Worm (Caenorhabditis elegans) whole organism, midembryonic: Measurements from ENCODE around the gene pelo-1.

Experiments
- T22C8.4 ChIP-seq: fragments of 200-800 bp; sonication (Bioruptor generic); IDR thresholded peaks from 2 replicates; pipeline ENCODE4 v1.3.6; 2022; ENCODE audit warnings: missing genetic modification characterization, missing compliant biosample characterization
- cog-1 ChIP-seq: sonication (generic microtip); optimal IDR thresholded peaks from 2 replicates; lab custom pipeline; 2016; ENCODE audit warnings: missing genetic modification characterization, missing compliant biosample characterization
- flt-1 ChIP-seq: fragments of 200-800 bp; sonication (Bioruptor generic); IDR thresholded peaks from 2 replicates; pipeline ENCODE4 v1.3.6; 2022; ENCODE audit warnings: missing genetic modification characterization, missing compliant biosample characterization
- klf-2 ChIP-seq: fragments of 200-800 bp; sonication (Bioruptor generic); conservative IDR thresholded peaks from 2 replicates; pipeline ENCODE4 v1.3.6; 2022; ENCODE audit warnings: missing genetic modification reagents, missing genetic modification characterization, missing compliant biosample characterization
- med-1 ChIP-seq: sonication (generic microtip); optimal IDR thresholded peaks from 2 replicates; lab custom pipeline; 2017; ENCODE audit warnings: missing genetic modification characterization, mild to moderate bottlenecking, missing compliant biosample characterization, antibody characterized with exemption, missing genetic modification reagents; ENCODE audit not compliant: insufficient read depth
- ref-1 ChIP-seq: fragments of 200-800 bp; sonication (Bioruptor generic); conservative IDR thresholded peaks from 2 replicates; pipeline ENCODE4 v1.3.6; 2022; ENCODE audit warnings: missing genetic modification reagents, missing genetic modification characterization, missing compliant biosample characterization
- tab-1 ChIP-seq: fragments of 200-800 bp; sonication (Bioruptor generic); IDR thresholded peaks from 2 replicates; pipeline ENCODE4 v1.3.6; 2022; ENCODE audit warnings: missing genetic modification characterization, missing compliant biosample characterization
- ztf-23 ChIP-seq: fragments of 200-800 bp; sonication (Bioruptor generic); IDR thresholded peaks from 2 replicates; pipeline ENCODE4 v1.3.6; 2022; ENCODE audit warnings: missing genetic modification reagents, missing genetic modification characterization, missing compliant biosample characterization
- ztf-29 ChIP-seq: fragments of 200-800 bp; sonication (Bioruptor generic); IDR thresholded peaks from 2 replicates; pipeline ENCODE4 v1.3.6; 2022; ENCODE audit warnings: missing genetic modification reagents, missing genetic modification characterization, missing compliant biosample characterization

ce11 chrIII:4172210-4172609, 31.8 kb downstream of the pelo-1 start:
- TF ChIP-seq tab-1 (no peak), flt-1 (GFP tag; lab: Robert Waterston, UW) (no peak), ztf-23 (GFP tag; lab: Robert Waterston, UW) (no peak), med-1 (GFP tag; lab: Kevin White, UChicago) (no peak), klf-2 (GFP tag; lab: Robert Waterston, UW) (no peak), T22C8.4 (GFP tag; lab: Robert Waterston, UW) (no peak), ztf-29 (GFP tag; lab: Robert Waterston, UW) (no peak), cog-1 (no peak), ref-1 (GFP tag; lab: Robert Waterston, UW) (no peak)
